Fruit fly (Drosophila melanogaster) whole organism, prepupa: Measurements from ENCODE around the gene U4-U6-60K.

Experiments
- CG10631 ChIP-seq: fragments of 200-800 bp; sonication (Bioruptor generic); optimal IDR thresholded peaks from 2 replicates; lab custom pipeline; 2016; ENCODE audit warnings: missing biosample characterization, missing genetic modification characterization
- CG10669 ChIP-seq: fragments of 200-800 bp; sonication (Bioruptor generic); optimal IDR thresholded peaks from 3 replicates; lab custom pipeline; 2018; ENCODE audit warnings: missing biosample characterization, mild to moderate bottlenecking, missing genetic modification characterization, moderate library complexity
- CG11762 ChIP-seq: fragments of 200-800 bp; sonication (Bioruptor generic); optimal IDR thresholded peaks from 3 replicates; lab custom pipeline; 2016; ENCODE audit warnings: missing biosample characterization, missing genetic modification characterization; ENCODE audit not compliant: insufficient read depth
- CG11902 ChIP-seq: fragments of 200-800 bp; sonication (Bioruptor generic); optimal IDR thresholded peaks from 3 replicates; lab custom pipeline; 2016; ENCODE audit warnings: missing biosample characterization, missing genetic modification characterization
- CG15336 ChIP-seq: fragments of 200-800 bp; sonication (Bioruptor generic); IDR thresholded peaks from 2 replicates; pipeline ENCODE4 v1.3.6; 2022; ENCODE audit warnings: missing biosample characterization, missing genetic modification characterization
- CG31627 ChIP-seq: fragments of 200-800 bp; sonication (Bioruptor generic); optimal IDR thresholded peaks from 3 replicates; lab custom pipeline; 2016; ENCODE audit warnings: missing biosample characterization, missing genetic modification characterization
- CG32006 ChIP-seq: fragments of 200-800 bp; sonication (Bioruptor generic); optimal IDR thresholded peaks from 3 replicates; lab custom pipeline; 2017; ENCODE audit warnings: missing biosample characterization, mild to moderate bottlenecking, missing genetic modification characterization
- CG34406 ChIP-seq: fragments of 200-800 bp; sonication (Bioruptor generic); optimal IDR thresholded peaks from 3 replicates; lab custom pipeline; 2016; ENCODE audit warnings: missing biosample characterization, missing genetic modification characterization
- CG4318 ChIP-seq: fragments of 200-800 bp; sonication (Bioruptor generic); optimal IDR thresholded peaks from 3 replicates; lab custom pipeline; 2017; ENCODE audit warnings: missing biosample characterization, mild to moderate bottlenecking, missing genetic modification characterization
- CG6163 ChIP-seq: fragments of 200-800 bp; sonication (Bioruptor generic); IDR thresholded peaks from 3 replicates; pipeline ENCODE4 v1.3.6; 2022; ENCODE audit warnings: missing biosample characterization, missing genetic modification characterization
- CG6792 ChIP-seq: fragments of 200-800 bp; sonication (Bioruptor generic); optimal IDR thresholded peaks from 3 replicates; lab custom pipeline; 2016; ENCODE audit warnings: missing biosample characterization, missing genetic modification characterization
- CG6808 ChIP-seq: fragments of 200-800 bp; sonication (Bioruptor generic); optimal IDR thresholded peaks from 3 replicates; lab custom pipeline; 2017; ENCODE audit warnings: missing biosample characterization, missing genetic modification characterization, mild to moderate bottlenecking, moderate library complexity, missing genetic modification reagents
- CG6854 ChIP-seq: fragments of 200-800 bp; sonication (Bioruptor generic); optimal IDR thresholded peaks from 2 replicates; lab custom pipeline; 2017; ENCODE audit warnings: missing biosample characterization, mild to moderate bottlenecking, missing genetic modification characterization
- CG7368 ChIP-seq: fragments of 200-800 bp; sonication (Bioruptor generic); optimal IDR thresholded peaks from 3 replicates; lab custom pipeline; 2016; ENCODE audit warnings: missing biosample characterization, missing genetic modification characterization
- CG8119 ChIP-seq: fragments of 200-800 bp; sonication (Bioruptor generic); IDR thresholded peaks from 3 replicates; pipeline ENCODE4 v1.3.6; 2022; ENCODE audit warnings: missing biosample characterization, missing genetic modification characterization
- CG9139 ChIP-seq: fragments of 200-800 bp; sonication (Bioruptor generic); optimal IDR thresholded peaks from 3 replicates; lab custom pipeline; 2017; ENCODE audit warnings: missing biosample characterization, mild to moderate bottlenecking, missing genetic modification characterization
- Eip75B ChIP-seq: fragments of 200-800 bp; sonication (Bioruptor generic); optimal IDR thresholded peaks from 3 replicates; lab custom pipeline; 2016; ENCODE audit warnings: missing biosample characterization, missing genetic modification characterization
- Eip78C ChIP-seq: fragments of 200-800 bp; sonication (Bioruptor generic); peaks from one replicate; lab custom pipeline; 2016; ENCODE audit warnings: missing biosample characterization, missing genetic modification characterization
- Eip93F ChIP-seq: fragments of 200-800 bp; sonication (Bioruptor generic); optimal IDR thresholded peaks from 2 replicates; lab custom pipeline; 2016; ENCODE audit warnings: missing biosample characterization, mild to moderate bottlenecking, missing genetic modification characterization
- Ets21C ChIP-seq: fragments of 200-800 bp; sonication (Bioruptor generic); optimal IDR thresholded peaks from 3 replicates; lab custom pipeline; 2016; ENCODE audit warnings: missing biosample characterization, missing genetic modification characterization
- Gug ChIP-seq: fragments of 200-800 bp; sonication (Bioruptor generic); IDR thresholded peaks from 2 replicates; pipeline ENCODE4 v1.3.6; 2022; ENCODE audit warnings: missing biosample characterization, missing genetic modification characterization
- Hr39 ChIP-seq: fragments of 200-800 bp; sonication (Bioruptor generic); optimal IDR thresholded peaks from 2 replicates; lab custom pipeline; 2016; ENCODE audit warnings: missing biosample characterization, missing genetic modification characterization
- Hr4 ChIP-seq: fragments of 200-800 bp; sonication (Bioruptor generic); optimal IDR thresholded peaks from 3 replicates; lab custom pipeline; 2016; ENCODE audit warnings: missing biosample characterization, missing genetic modification characterization
- Lpt ChIP-seq: fragments of 200-800 bp; sonication (Bioruptor generic); optimal IDR thresholded peaks from 3 replicates; lab custom pipeline; 2016; ENCODE audit warnings: missing biosample characterization, missing genetic modification characterization
- Met ChIP-seq: fragments of 200-800 bp; sonication (Bioruptor generic); optimal IDR thresholded peaks from 3 replicates; lab custom pipeline; 2016; ENCODE audit warnings: missing biosample characterization, missing genetic modification characterization
- OdsH ChIP-seq: fragments of 200-800 bp; sonication (Bioruptor generic); optimal IDR thresholded peaks from 3 replicates; lab custom pipeline; 2016; ENCODE audit warnings: missing biosample characterization, missing genetic modification characterization
- Smox ChIP-seq: fragments of 200-800 bp; sonication (Bioruptor generic); optimal IDR thresholded peaks from 3 replicates; lab custom pipeline; 2016; ENCODE audit warnings: missing biosample characterization, missing genetic modification characterization
- Sox102F ChIP-seq: fragments of 200-800 bp; sonication (Bioruptor generic); optimal IDR thresholded peaks from 2 replicates; lab custom pipeline; 2016; ENCODE audit warnings: missing biosample characterization, mild to moderate bottlenecking, missing genetic modification characterization
- Sox14 ChIP-seq: fragments of 200-800 bp; sonication (Bioruptor generic); optimal IDR thresholded peaks from 3 replicates; lab custom pipeline; 2016; ENCODE audit warnings: missing biosample characterization, missing genetic modification characterization
- Sox15 ChIP-seq: fragments of 200-800 bp; sonication (Bioruptor generic); optimal IDR thresholded peaks from 3 replicates; lab custom pipeline; 2016; ENCODE audit warnings: missing biosample characterization, missing genetic modification characterization
- achi ChIP-seq: fragments of 200-800 bp; sonication (Bioruptor generic); optimal IDR thresholded peaks from 3 replicates; lab custom pipeline; 2016; ENCODE audit warnings: missing biosample characterization, missing genetic modification characterization
- acj6 ChIP-seq: fragments of 200-800 bp; sonication (Bioruptor generic); optimal IDR thresholded peaks from 3 replicates; lab custom pipeline; 2016; ENCODE audit warnings: missing biosample characterization, missing genetic modification characterization
- cyc ChIP-seq: fragments of 200-800 bp; sonication (Bioruptor generic); optimal IDR thresholded peaks from 3 replicates; lab custom pipeline; 2016; ENCODE audit warnings: missing biosample characterization, missing genetic modification characterization
- dac ChIP-seq: fragments of 200-800 bp; sonication (Bioruptor generic); optimal IDR thresholded peaks from 2 replicates; lab custom pipeline; 2017; ENCODE audit warnings: missing biosample characterization, mild to moderate bottlenecking, missing genetic modification characterization
- dsx ChIP-seq: fragments of 200-800 bp; optimal IDR thresholded peaks from 3 replicates; lab custom pipeline; 2019; ENCODE audit warnings: missing biosample characterization, mild to moderate bottlenecking, missing genetic modification characterization, moderate library complexity; ENCODE audit not compliant: poor library complexity, severe bottlenecking
- eg ChIP-seq: fragments of 200-800 bp; sonication (Bioruptor generic); IDR thresholded peaks from 3 replicates; pipeline ENCODE4 v1.3.6; 2022; ENCODE audit warnings: missing biosample characterization, missing genetic modification characterization
- esn ChIP-seq: fragments of 200-800 bp; sonication (Bioruptor generic); optimal IDR thresholded peaks from 2 replicates; lab custom pipeline; 2016; ENCODE audit warnings: missing biosample characterization, mild to moderate bottlenecking, missing genetic modification characterization, moderate library complexity
- fd59A ChIP-seq: fragments of 200-800 bp; sonication (Bioruptor generic); optimal IDR thresholded peaks from 2 replicates; lab custom pipeline; 2017; ENCODE audit warnings: missing biosample characterization, mild to moderate bottlenecking, missing genetic modification characterization, missing genetic modification reagents
- fd85E ChIP-seq: fragments of 200-800 bp; sonication (Bioruptor generic); optimal IDR thresholded peaks from 3 replicates; lab custom pipeline; 2016; ENCODE audit warnings: missing biosample characterization, missing genetic modification characterization
- fkh ChIP-seq: fragments of 200-800 bp; sonication (Bioruptor generic); optimal IDR thresholded peaks from 3 replicates; lab custom pipeline; 2017; ENCODE audit warnings: missing biosample characterization, mild to moderate bottlenecking, missing genetic modification characterization, moderate library complexity
- lz ChIP-seq: fragments of 200-800 bp; sonication (Bioruptor generic); optimal IDR thresholded peaks from 3 replicates; lab custom pipeline; 2016; ENCODE audit warnings: missing biosample characterization, missing genetic modification characterization
- salr ChIP-seq, 2 experiments: fragments of 200-800 bp; sonication (Bioruptor generic); optimal IDR thresholded peaks; 3 replicates each; lab custom pipeline; 2016 to 2018; ENCODE audit warnings: missing biosample characterization in 2 of 2, missing genetic modification characterization in 2 of 2, mild to moderate bottlenecking in 1 of 2
- spab ChIP-seq: fragments of 200-800 bp; sonication (Bioruptor generic); optimal IDR thresholded peaks from 2 replicates; lab custom pipeline; 2017; ENCODE audit warnings: missing biosample characterization, mild to moderate bottlenecking, missing genetic modification characterization, missing genetic modification reagents
- ss ChIP-seq, 2 experiments: fragments of 200-800 bp; sonication (Bioruptor generic); optimal IDR thresholded peaks; 2 replicates in 1 of 2; 3 replicates in 1 of 2; lab custom pipeline; 2017 to 2018; ENCODE audit warnings: mild to moderate bottlenecking in 2 of 2, missing biosample characterization in 2 of 2, missing genetic modification characterization in 2 of 2, moderate library complexity in 1 of 2
- svp ChIP-seq: fragments of 200-800 bp; sonication (Bioruptor generic); peaks from one replicate; lab custom pipeline; 2016; ENCODE audit warnings: missing biosample characterization, missing genetic modification characterization
- topi ChIP-seq: fragments of 200-800 bp; sonication (Bioruptor generic); optimal IDR thresholded peaks from 3 replicates; lab custom pipeline; 2016; ENCODE audit warnings: missing biosample characterization, missing genetic modification characterization
- vri ChIP-seq: fragments of 200-800 bp; sonication (Bioruptor generic); optimal IDR thresholded peaks from 3 replicates; lab custom pipeline; 2016; ENCODE audit warnings: missing biosample characterization, mild to moderate bottlenecking, missing genetic modification characterization

Gene U4-U6-60K

dm6 chr3L:17497969-17498368, 15.7 kb downstream of the U4-U6-60K start (continued):
- TF ChIP-seq Ets21C (no peak), CG32006 (GFP tag; lab: Kevin White, UChicago) (peak; percentile 69), CG10631 (GFP tag; lab: Kevin White, UChicago) (no peak), CG9139 (GFP tag; lab: Kevin White, UChicago) (no peak), Smox (GFP tag; lab: Kevin White, UChicago) (no peak), fd59A (GFP tag; lab: Kevin White, UChicago) (no peak), Hr4 (GFP tag; lab: Kevin White, UChicago) (peak; percentile 65), Sox14 (GFP tag; lab: Kevin White, UChicago) (no peak), ss (GFP tag; optimal IDR thresholded peaks at IDR 0.05; lab: Kevin White, UChicago) (no peak), Met (GFP tag; lab: Kevin White, UChicago) (no peak), CG4318 (GFP tag; lab: Kevin White, UChicago) (peak; percentile 24), Eip78C (peak; percentile 26), Gug (GFP tag; lab: Robert Waterston, UW) (no peak), spab (no peak), CG11762 (GFP tag; lab: Kevin White, UChicago) (no peak), topi (no peak), Eip75B (no peak), fd85E (GFP tag; lab: Kevin White, UChicago) (no peak), CG6808 (GFP tag; lab: Kevin White, UChicago) (no peak), acj6 (GFP tag; lab: Kevin White, UChicago) (no peak)

DNA sequence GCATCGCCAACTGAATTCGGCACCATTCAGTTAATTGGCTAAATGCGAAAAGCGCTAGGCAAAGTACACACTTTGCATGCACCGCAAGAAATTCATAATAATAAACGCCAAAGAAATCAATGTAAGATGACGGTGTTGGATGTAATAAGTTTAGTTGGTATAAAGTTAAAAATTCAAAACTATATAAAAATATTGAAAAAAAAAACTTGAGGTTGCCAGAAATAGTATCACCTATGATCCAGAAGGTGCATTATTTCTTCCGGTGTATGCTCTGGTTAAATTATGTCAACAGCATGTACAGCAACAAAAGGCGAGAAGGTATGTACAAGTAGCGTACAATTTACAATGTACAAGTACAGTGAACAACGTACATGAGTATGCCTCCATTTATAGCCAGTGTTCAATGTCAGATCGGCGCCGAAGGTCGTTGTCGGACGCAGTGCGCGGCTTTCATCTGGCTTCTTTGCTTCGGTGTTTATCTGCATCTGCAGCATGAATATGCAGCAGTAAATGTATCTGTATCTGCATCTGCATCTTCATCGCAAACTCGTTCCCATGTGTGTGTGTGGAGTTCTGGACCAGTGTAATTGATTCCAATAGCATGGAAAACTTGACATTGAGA, 16.7 kb downstream of the U4-U6-60K start:
- TF ChIP-seq Lpt (GFP tag; lab: Kevin White, UChicago) (peak; percentile 72), esn (GFP tag; lab: Kevin White, UChicago) (peak; percentile 63), CG6163 (GFP tag; lab: Robert Waterston, UW) (peak; percentile 85), Ets21C (no peak), Smox (GFP tag; lab: Kevin White, UChicago) (peak; percentile 37), Hr39 (GFP tag; lab: Kevin White, UChicago) (peak; percentile 46), CG8119 (GFP tag; lab: Robert Waterston, UW) (peak; percentile 86), Sox102F (GFP tag; lab: Kevin White, UChicago) (peak; percentile 43), CG6854 (GFP tag; lab: Kevin White, UChicago) (no peak), Hr4 (GFP tag; lab: Kevin White, UChicago) (peak; percentile 91), lz (GFP tag; lab: Kevin White, UChicago) (peak; percentile 42), fd59A (GFP tag; lab: Kevin White, UChicago) (peak; percentile 78), CG11902 (GFP tag; lab: Kevin White, UChicago) (peak; percentile 65), fkh (GFP tag; lab: Kevin White, UChicago) (peak; percentile 2), svp (GFP tag; lab: Kevin White, UChicago) (peak; percentile 77), Eip78C (peak; percentile 98), Gug (GFP tag; lab: Robert Waterston, UW) (peak; percentile 68), CG32006 (GFP tag; lab: Kevin White, UChicago) (peak; percentile 87), dac (GFP tag; lab: Kevin White, UChicago) (peak; percentile 59), OdsH (GFP tag; lab: Kevin White, UChicago) (peak; percentile 85), CG10631 (GFP tag; lab: Kevin White, UChicago) (peak; percentile 85), achi (GFP tag; lab: Kevin White, UChicago) (peak; percentile 80), Met (GFP tag; lab: Kevin White, UChicago) (peak; percentile 51), salr (GFP tag; optimal IDR thresholded peaks at IDR 0.05; lab: Kevin White, UChicago) (peak; percentile 61 to 82), Sox15 (GFP tag; lab: Kevin White, UChicago) (peak; percentile 68), Eip93F (GFP tag; lab: Kevin White, UChicago) (no peak), CG31627 (GFP tag; lab: Kevin White, UChicago) (peak; percentile 43), dsx (GFP tag; lab: Kevin White, UChicago) (peak; percentile 71), CG10669 (peak; percentile 86), CG11762 (GFP tag; lab: Kevin White, UChicago) (peak; percentile 77), spab (peak; percentile 82), CG6792 (GFP tag; lab: Kevin White, UChicago) (peak; percentile 75), CG15336 (GFP tag; lab: Robert Waterston, UW) (peak; percentile 81), eg (GFP tag; lab: Robert Waterston, UW) (peak; percentile 84), CG34406 (GFP tag; lab: Kevin White, UChicago) (peak; percentile 82), cyc (GFP tag; lab: Kevin White, UChicago) (peak; percentile 55), vri (no peak), Eip75B (peak; percentile 84), CG7368 (GFP tag; lab: Kevin White, UChicago) (peak; percentile 83)
